Worm (Caenorhabditis elegans) whole organism, L1 larva: Measurements from ENCODE around the gene farl-11.

Source experiments
- C04F5.9 ChIP-seq: sonication (generic microtip); optimal IDR thresholded peaks from 2 replicates; lab custom pipeline; 2016; ENCODE audit warnings: missing genetic modification characterization, missing compliant biosample characterization
- C16A3.4 ChIP-seq: fragments of 150-350 bp; optimal IDR thresholded peaks from 2 replicates; lab custom pipeline; 2014; ENCODE audit warnings: missing biosample characterization, missing genetic modification characterization
- C34B4.2 ChIP-seq: sonication (generic microtip); optimal IDR thresholded peaks from 2 replicates; lab custom pipeline; 2017; ENCODE audit warnings: mild to moderate bottlenecking, missing genetic modification characterization, missing compliant biosample characterization
- F16B12.6 ChIP-seq: fragments of 150-350 bp; optimal IDR thresholded peaks from 2 replicates; lab custom pipeline; 2014; ENCODE audit warnings: missing biosample characterization, missing genetic modification characterization
- aha-1 ChIP-seq: fragments of 150-350 bp; optimal IDR thresholded peaks from 2 replicates; lab custom pipeline; 2014; ENCODE audit warnings: missing biosample characterization, missing genetic modification characterization
- alr-1 ChIP-seq: fragments of 200-800 bp; sonication (Bioruptor generic); optimal IDR thresholded peaks from 2 replicates; lab custom pipeline; 2018; ENCODE audit warnings: borderline replicate concordance, mild to moderate bottlenecking, missing genetic modification characterization, missing compliant biosample characterization
- aly-2 ChIP-seq: fragments of 150-350 bp; optimal IDR thresholded peaks from 2 replicates; lab custom pipeline; 2014; ENCODE audit warnings: missing biosample characterization, missing genetic modification characterization
- ama-1 ChIP-seq: fragments of 150-350 bp; optimal IDR thresholded peaks from 2 replicates; lab custom pipeline; 2014
- ceh-63 ChIP-seq: fragments of 200-800 bp; sonication (Bioruptor generic); optimal IDR thresholded peaks from 2 replicates; lab custom pipeline; 2018; ENCODE audit warnings: mild to moderate bottlenecking, missing genetic modification characterization, missing compliant biosample characterization
- ceh-8 ChIP-seq: fragments of 200-800 bp; sonication (Bioruptor generic); optimal IDR thresholded peaks from 2 replicates; lab custom pipeline; 2018; ENCODE audit warnings: mild to moderate bottlenecking, missing genetic modification characterization, moderate library complexity, missing compliant biosample characterization
- ceh-90 ChIP-seq: sonication (generic microtip); optimal IDR thresholded peaks from 2 replicates; lab custom pipeline; 2016; ENCODE audit warnings: missing genetic modification characterization, missing compliant biosample characterization
- efl-1 ChIP-seq, 4 experiments: fragments of 150-350 bp; optimal IDR thresholded peaks in 3 of 4; peaks in 1 of 4; 1 replicate in 1 of 4; 2 replicates in 3 of 4; lab custom pipeline; 2014; ENCODE audit warnings: missing biosample characterization in 2 of 4, missing genetic modification characterization in 2 of 4, missing genetic modification reagents in 2 of 4
- efl-3 ChIP-seq: fragments of 200-800 bp; sonication (Bioruptor generic); optimal IDR thresholded peaks from 2 replicates; lab custom pipeline; 2018; ENCODE audit warnings: mild to moderate bottlenecking, missing genetic modification characterization, missing compliant biosample characterization
- egl-13 ChIP-seq: sonication (generic microtip); optimal IDR thresholded peaks from 2 replicates; lab custom pipeline; 2016; ENCODE audit warnings: missing genotype, missing genetic modification reagents, missing genetic modification characterization, missing compliant biosample characterization
- egl-27 ChIP-seq, 2 experiments: fragments of 150-350 bp in 1 of 2; sonication (generic microtip); optimal IDR thresholded peaks; 3 replicates each; lab custom pipeline; 2017 to 2018; ENCODE audit warnings: missing biosample characterization in 2 of 2, missing genetic modification characterization in 2 of 2, missing genetic modification reagents in 2 of 2
- elt-3 ChIP-seq, 6 experiments: fragments of 150-350 bp in 1 of 6; sonication (generic microtip); optimal IDR thresholded peaks; 2 replicates each; lab custom pipeline; 2017 to 2018; ENCODE audit warnings: missing biosample characterization in 6 of 6, missing genetic modification characterization in 6 of 6, inconsistent platforms in 1 of 6
- fkh-10 ChIP-seq: sonication (generic microtip); optimal IDR thresholded peaks from 2 replicates; lab custom pipeline; 2017; ENCODE audit warnings: missing biosample characterization, missing genetic modification reagents, missing genetic modification characterization
- hpl-2 ChIP-seq: fragments of 150-350 bp; optimal IDR thresholded peaks from 2 replicates; lab custom pipeline; 2014; ENCODE audit warnings: missing biosample characterization, missing genetic modification reagents, missing genetic modification characterization
- irx-1 ChIP-seq: sonication (generic microtip); optimal IDR thresholded peaks from 2 replicates; lab custom pipeline; 2016; ENCODE audit warnings: missing genetic modification characterization, missing compliant biosample characterization
- isw-1 ChIP-seq: fragments of 200-800 bp; sonication (Bioruptor generic); IDR thresholded peaks from 2 replicates; pipeline ENCODE4 v1.3.6; 2022; ENCODE audit warnings: missing genetic modification characterization, missing compliant biosample characterization
- lin-14 ChIP-seq: fragments of 200-800 bp; sonication (Bioruptor generic); optimal IDR thresholded peaks from 2 replicates; lab custom pipeline; 2018; ENCODE audit warnings: mild to moderate bottlenecking, missing genetic modification characterization, moderate library complexity, missing compliant biosample characterization
- lin-15B ChIP-seq: fragments of 150-350 bp; sonication (generic microtip); optimal IDR thresholded peaks from 3 replicates; lab custom pipeline; 2014; ENCODE audit warnings: missing biosample characterization, missing genetic modification characterization
- lin-35 ChIP-seq, 2 experiments: fragments of 150-350 bp; optimal IDR thresholded peaks; 2 replicates each; lab custom pipeline; 2014; ENCODE audit warnings: missing biosample characterization in 2 of 2, missing genetic modification characterization in 2 of 2, missing genetic modification reagents in 2 of 2
- lir-3 ChIP-seq: sonication (generic microtip); optimal IDR thresholded peaks from 2 replicates; lab custom pipeline; 2016; ENCODE audit warnings: mild to moderate bottlenecking, missing genetic modification characterization, moderate library complexity, missing compliant biosample characterization; ENCODE audit not compliant: poor library complexity
- lsy-2 ChIP-seq, 2 experiments: fragments of 150-350 bp; optimal IDR thresholded peaks; 2 replicates each; lab custom pipeline; 2014; ENCODE audit warnings: missing biosample characterization in 2 of 2, missing genetic modification characterization in 2 of 2
- mab-9 ChIP-seq: fragments of 200-800 bp; sonication (Bioruptor generic); IDR thresholded peaks from 2 replicates; pipeline ENCODE4 v1.3.6; 2022; ENCODE audit warnings: missing genetic modification reagents, missing genetic modification characterization, missing compliant biosample characterization
- mdl-1 ChIP-seq, 2 experiments: fragments of 150-350 bp; optimal IDR thresholded peaks; 2 replicates each; lab custom pipeline; 2014 to 2017; ENCODE audit warnings: missing biosample characterization in 2 of 2, missing genetic modification characterization in 2 of 2, inconsistent platforms in 1 of 2
- mef-2 ChIP-seq: fragments of 150-350 bp; optimal IDR thresholded peaks from 2 replicates; lab custom pipeline; 2014; ENCODE audit warnings: missing biosample characterization, missing genetic modification characterization
- nhr-11 ChIP-seq: fragments of 150-350 bp; optimal IDR thresholded peaks from 2 replicates; lab custom pipeline; 2014; ENCODE audit warnings: missing biosample characterization, missing genetic modification characterization
- nhr-19 ChIP-seq: fragments of 200-800 bp; sonication (Bioruptor generic); conservative IDR thresholded peaks from 2 replicates; pipeline ENCODE4 v1.3.6; 2022; ENCODE audit warnings: missing genetic modification characterization, missing compliant biosample characterization
- nhr-20 ChIP-seq: sonication (generic microtip); optimal IDR thresholded peaks from 2 replicates; lab custom pipeline; 2016; ENCODE audit warnings: mild to moderate bottlenecking, missing genetic modification characterization, missing compliant biosample characterization
- nhr-237 ChIP-seq: fragments of 150-350 bp; optimal IDR thresholded peaks from 2 replicates; lab custom pipeline; 2014; ENCODE audit warnings: missing biosample characterization, missing genetic modification characterization
- nhr-28 ChIP-seq: fragments of 150-350 bp; optimal IDR thresholded peaks from 2 replicates; lab custom pipeline; 2014; ENCODE audit warnings: missing biosample characterization, missing genetic modification characterization
- nhr-47 ChIP-seq: sonication (generic microtip); optimal IDR thresholded peaks from 2 replicates; lab custom pipeline; 2016; ENCODE audit warnings: mild to moderate bottlenecking, missing genetic modification characterization, moderate library complexity, missing compliant biosample characterization
- nhr-71 ChIP-seq: sonication (generic microtip); optimal IDR thresholded peaks from 2 replicates; lab custom pipeline; 2016; ENCODE audit warnings: mild to moderate bottlenecking, missing genetic modification characterization, moderate library complexity, missing compliant biosample characterization
- nhr-77 ChIP-seq: fragments of 150-350 bp; optimal IDR thresholded peaks from 2 replicates; lab custom pipeline; 2014; ENCODE audit warnings: missing biosample characterization, missing genetic modification characterization
- nhr-84 ChIP-seq: sonication (generic microtip); optimal IDR thresholded peaks from 2 replicates; lab custom pipeline; 2017; ENCODE audit warnings: missing biosample characterization, missing genetic modification characterization
- nhr-85 ChIP-seq: sonication (generic microtip); peaks from one replicate; lab custom pipeline; 2016; ENCODE audit warnings: missing genetic modification characterization, inconsistent platforms, missing compliant biosample characterization
- pag-3 ChIP-seq: sonication (generic microtip); optimal IDR thresholded peaks from 2 replicates; lab custom pipeline; 2017; ENCODE audit warnings: missing genetic modification characterization, mild to moderate bottlenecking, missing compliant biosample characterization, antibody characterized with exemption, borderline replicate concordance; ENCODE audit not compliant: insufficient read depth
- pqm-1 ChIP-seq: sonication (generic microtip); optimal IDR thresholded peaks from 3 replicates; lab custom pipeline; 2017; ENCODE audit warnings: missing biosample characterization, missing genetic modification characterization
- rnt-1 ChIP-seq: sonication (generic microtip); optimal IDR thresholded peaks from 2 replicates; lab custom pipeline; 2016; ENCODE audit warnings: mild to moderate bottlenecking, missing genetic modification characterization, moderate library complexity, missing compliant biosample characterization
- snpc-4 ChIP-seq: fragments of 150-350 bp; optimal IDR thresholded peaks from 2 replicates; lab custom pipeline; 2014; ENCODE audit warnings: missing biosample characterization, missing genetic modification characterization
- snu-23 ChIP-seq: sonication (generic microtip); optimal IDR thresholded peaks from 2 replicates; lab custom pipeline; 2016; ENCODE audit warnings: missing genetic modification characterization, missing compliant biosample characterization
- sptf-1 ChIP-seq: fragments of 150-350 bp; optimal IDR thresholded peaks from 2 replicates; lab custom pipeline; 2014; ENCODE audit warnings: missing biosample characterization, missing genetic modification characterization
- sup-37 ChIP-seq: fragments of 200-800 bp; sonication (Bioruptor generic); optimal IDR thresholded peaks from 2 replicates; lab custom pipeline; 2018; ENCODE audit warnings: mild to moderate bottlenecking, missing genetic modification characterization, missing compliant biosample characterization
- tbx-2 ChIP-seq: sonication (generic microtip); optimal IDR thresholded peaks from 2 replicates; lab custom pipeline; 2016; ENCODE audit warnings: missing genetic modification characterization, missing compliant biosample characterization
- unc-86 ChIP-seq: sonication (generic microtip); optimal IDR thresholded peaks from 2 replicates; lab custom pipeline; 2016; ENCODE audit warnings: missing genetic modification characterization, missing compliant biosample characterization
- unc-98 ChIP-seq: fragments of 200-800 bp; sonication (Bioruptor generic); IDR thresholded peaks from 2 replicates; pipeline ENCODE4 v1.3.6; 2022; ENCODE audit warnings: missing genetic modification characterization, missing compliant biosample characterization
- vab-15 ChIP-seq: sonication (generic microtip); optimal IDR thresholded peaks from 2 replicates; lab custom pipeline; 2017; ENCODE audit warnings: missing genotype, mild to moderate bottlenecking, missing genetic modification characterization, missing compliant biosample characterization
- xbp-1 ChIP-seq: sonication (generic microtip); optimal IDR thresholded peaks from 2 replicates; lab custom pipeline; 2016; ENCODE audit warnings: missing genetic modification characterization, missing compliant biosample characterization
- ztf-11 ChIP-seq, 2 experiments: sonication (generic microtip); optimal IDR thresholded peaks; 2 replicates each; lab custom pipeline; 2016 to 2017; ENCODE audit warnings: missing genetic modification characterization in 2 of 2, missing biosample characterization in 1 of 2, missing compliant biosample characterization in 1 of 2
- ztf-4 ChIP-seq: fragments of 150-350 bp; optimal IDR thresholded peaks from 2 replicates; lab custom pipeline; 2014; ENCODE audit warnings: missing biosample characterization, missing genetic modification characterization

farl-11 gene

DNA sequence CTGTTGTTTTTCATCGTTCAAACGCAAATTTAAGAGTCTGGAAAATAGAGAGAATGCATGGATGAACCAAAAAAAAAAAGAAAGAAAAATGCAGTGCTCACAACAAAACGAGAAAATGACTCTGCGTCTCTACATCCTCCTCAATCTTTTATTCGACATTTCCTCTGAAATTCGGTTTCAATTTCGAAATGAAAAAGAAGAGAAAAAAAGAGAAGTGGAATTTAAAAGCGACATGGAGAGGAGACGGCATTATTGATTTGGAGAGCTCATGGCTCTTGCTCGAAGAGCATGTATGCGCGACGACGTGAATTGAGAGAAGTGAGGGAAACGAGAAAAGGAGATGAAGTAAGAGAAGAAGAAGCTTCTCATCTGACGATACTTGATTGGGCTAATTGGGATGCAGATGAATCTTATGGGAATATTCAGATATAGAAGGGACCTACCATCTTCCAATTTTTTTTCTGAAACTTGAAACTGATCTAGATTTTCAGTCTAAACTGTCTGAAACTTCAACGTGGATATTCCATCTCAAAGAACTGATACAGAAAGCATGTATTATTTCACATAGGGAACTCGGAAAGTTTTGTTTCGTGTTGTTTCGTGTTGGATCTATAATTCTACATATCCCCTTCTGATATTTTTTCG, 6.3 kb upstream of the farl-11 start:
- TF ChIP-seq sptf-1 (tag; lab: Kevin White, UChicago) (no peak), lin-14 (peak; percentile 67), ceh-63 (GFP tag; lab: Kevin White, UChicago) (no peak), efl-1 (optimal IDR thresholded peaks at IDR 0.05; lab: Kevin White, UChicago) (peak in 1 of 2 experiments; percentile 5), efl-1 (GFP tag; optimal IDR thresholded peaks at IDR 0.05 in 1 of 2; lab: Kevin White, UChicago) (no peak), nhr-77 (tag; lab: Kevin White, UChicago) (no peak), nhr-28 (tag; lab: Kevin White, UChicago) (no peak), alr-1 (tag; lab: Kevin White, UChicago) (no peak), ceh-8 (GFP tag; lab: Kevin White, UChicago) (no peak), vab-15 (tag; lab: Kevin White, UChicago) (no peak), mab-9 (GFP tag; lab: Robert Waterston, UW) (no peak), snpc-4 (tag; lab: Kevin White, UChicago) (no peak), snu-23 (no peak), pag-3 (no peak), lin-35 (GFP tag; optimal IDR thresholded peaks at IDR 0.05; lab: Kevin White, UChicago) (no peak), efl-3 (no peak), xbp-1 (tag; lab: Kevin White, UChicago) (no peak), C34B4.2 (tag; lab: Kevin White, UChicago) (no peak), nhr-84 (tag; lab: Kevin White, UChicago) (no peak), aly-2 (no peak), mdl-1 (tag; optimal IDR thresholded peaks at IDR 0.05; lab: Kevin White, UChicago) (no peak), nhr-71 (tag; lab: Kevin White, UChicago) (peak; percentile 12), nhr-85 (no peak), elt-3 (tag; optimal IDR thresholded peaks at IDR 0.05; lab: Kevin White, UChicago) (no peak), ama-1 (lab: Kevin White, UChicago) (no peak), F16B12.6 (tag; lab: Kevin White, UChicago) (peak; percentile 13), aha-1 (tag; lab: Kevin White, UChicago) (no peak), tbx-2 (no peak), lsy-2 (tag; optimal IDR thresholded peaks at IDR 0.05; lab: Kevin White, UChicago) (peak in 1 of 2 experiments; percentile 56), nhr-19 (no peak), ztf-4 (tag; lab: Kevin White, UChicago) (no peak), egl-13 (tag; lab: Kevin White, UChicago) (no peak), pqm-1 (tag; lab: Kevin White, UChicago) (no peak), unc-86 (tag; lab: Kevin White, UChicago) (no peak), C04F5.9 (tag; lab: Kevin White, UChicago) (no peak), ceh-90 (tag; lab: Kevin White, UChicago) (no peak), nhr-20 (tag; lab: Kevin White, UChicago) (no peak), nhr-237 (tag; lab: Kevin White, UChicago) (no peak), isw-1 (peak; percentile 18; the same call in 1 of the 2 replicates), fkh-10 (GFP tag; lab: Kevin White, UChicago) (peak; percentile 71), irx-1 (tag; lab: Kevin White, UChicago) (no peak), nhr-47 (tag; lab: Kevin White, UChicago) (no peak), rnt-1 (no peak), lir-3 (tag; lab: Kevin White, UChicago) (no peak), sup-37 (no peak), lin-15B (no peak), ztf-11 (tag; optimal IDR thresholded peaks at IDR 0.05; lab: Kevin White, UChicago) (no peak), nhr-11 (tag; lab: Kevin White, UChicago) (no peak), C16A3.4 (tag; lab: Kevin White, UChicago) (no peak), mef-2 (no peak), unc-98 (GFP tag; lab: Robert Waterston, UW) (no peak), hpl-2 (GFP tag; lab: Kevin White, UChicago) (no peak), egl-27 (tag; optimal IDR thresholded peaks at IDR 0.05; lab: Kevin White, UChicago) (no peak)
